Worm (Caenorhabditis elegans) whole organism, L3 larva: Measurements from ENCODE around the gene K02D3.2.
A peak's percentile ranks its signal among the peaks of the same experiment; 100 is the strongest.

Experiments used
- daf-12 ChIP-seq: fragments of 150-350 bp; optimal IDR thresholded peaks from 2 replicates; lab custom pipeline; 2014; ENCODE audit warnings: missing biosample characterization, missing genetic modification reagents, missing genetic modification characterization
- nhr-76 ChIP-seq: fragments of 150-350 bp; sonication (generic microtip); optimal IDR thresholded peaks from 5 replicates; lab custom pipeline; 2014; ENCODE audit warnings: missing biosample characterization, missing genetic modification characterization
- pha-4 ChIP-seq: fragments of 150-350 bp; optimal IDR thresholded peaks from 2 replicates; lab custom pipeline; 2014; ENCODE audit warnings: missing biosample characterization, missing genetic modification reagents, missing genetic modification characterization
- snpc-4 ChIP-seq: fragments of 150-350 bp; optimal IDR thresholded peaks from 2 replicates; lab custom pipeline; 2014; ENCODE audit warnings: missing biosample characterization, missing genetic modification characterization

ce11 chrX:13669641-13670040, 42.2 kb downstream of the K02D3.2 start:
- TF ChIP-seq nhr-76 (tag; lab: Kevin White, UChicago): no peak
- peak; percentile 96 for TF ChIP-seq pha-4 (tag; lab: Kevin White, UChicago)
- TF ChIP-seq daf-12 (tag; lab: Kevin White, UChicago): no peak
- TF ChIP-seq snpc-4 (tag; lab: Kevin White, UChicago): no peak
